Fruit fly (Drosophila melanogaster): ENCODE data around the gene CG14609.

The CG14609 gene

DNA sequence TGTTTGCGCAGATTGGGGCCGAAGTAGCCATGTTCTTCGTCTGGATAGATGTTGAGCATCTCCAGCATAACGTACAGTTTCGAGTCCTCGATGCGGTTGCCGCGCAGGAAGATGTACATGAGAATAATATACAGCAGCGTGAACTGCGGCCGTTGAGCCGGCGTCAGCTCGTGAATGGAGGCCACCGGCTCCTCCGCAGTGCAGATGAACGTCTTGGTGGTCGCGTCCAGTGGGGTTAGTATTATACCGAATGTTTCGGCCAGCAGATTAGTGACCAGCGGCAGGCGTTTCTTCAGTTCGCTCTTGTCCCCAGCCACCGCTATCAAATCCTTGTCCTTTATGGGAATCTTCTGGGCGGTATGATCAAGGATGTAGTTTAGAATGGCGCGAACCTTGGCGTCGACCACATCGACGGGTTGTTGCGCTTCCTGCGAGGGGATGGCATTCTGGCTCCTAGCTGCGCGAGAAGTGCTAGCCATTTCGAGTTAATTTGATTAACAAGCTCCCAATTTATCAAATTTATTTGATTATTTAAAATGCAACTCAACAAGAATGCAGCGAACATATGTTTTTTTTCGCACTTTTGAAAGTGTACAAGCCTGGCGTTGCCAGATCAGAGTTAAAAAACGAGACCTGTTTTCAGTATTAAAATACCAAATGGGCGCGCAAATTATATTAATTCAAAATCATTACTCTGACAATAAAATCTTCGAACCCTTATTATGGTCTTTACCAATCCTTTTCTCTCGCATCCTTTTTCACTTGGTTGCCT is 46.0 kb upstream of the CG14609 start, which contains the start of gene MAGE (continued):
- TF ChIP-seq jumu (GFP tag; optimal IDR thresholded peaks at IDR 0.05): no peak
- TF ChIP-seq ewg (GFP tag; optimal IDR thresholded peaks at IDR 0.05): no peak
- no peak for TF ChIP-seq CG3838 (GFP tag; optimal IDR thresholded peaks at IDR 0.05)
- TF ChIP-seq sim (GFP tag; IDR thresholded peaks at IDR 0.05): no peak
- no peak for TF ChIP-seq CG32767 (GFP tag; IDR thresholded peaks at IDR 0.05)
- no peak for TF ChIP-seq sc (optimal IDR thresholded peaks at IDR 0.05)
- no peak for TF ChIP-seq sc (GFP tag; optimal IDR thresholded peaks at IDR 0.05)
- peak; percentile 69 for TF ChIP-seq sens (GFP tag)
- no peak for TF ChIP-seq slbo (GFP tag; IDR thresholded peaks at IDR 0.05)
- TF ChIP-seq wdn (GFP tag; IDR thresholded peaks at IDR 0.05): no peak
- TF ChIP-seq prd (optimal IDR thresholded peaks at IDR 0.05): no peak
- no peak for TF ChIP-seq prd (GFP tag; IDR thresholded peaks at IDR 0.05)
- TF ChIP-seq CG10543 (GFP tag; optimal IDR thresholded peaks at IDR 0.05): no peak
- no peak for TF ChIP-seq NfI (GFP tag; optimal IDR thresholded peaks at IDR 0.05)
- TF ChIP-seq Fer3 (tag; optimal IDR thresholded peaks at IDR 0.05): no peak
- no peak for TF ChIP-seq Gug (GFP tag; IDR thresholded peaks at IDR 0.05)
- TF ChIP-seq tap (tag; optimal IDR thresholded peaks at IDR 0.05): no peak
- TF ChIP-seq ssp (GFP tag; IDR thresholded peaks at IDR 0.05): no peak
- TF ChIP-seq CG11504 (tag; optimal IDR thresholded peaks at IDR 0.05): no peak
- TF ChIP-seq bbx (GFP tag; IDR thresholded peaks at IDR 0.05; ENCODE audit: partially characterized antibody): no peak
- TF ChIP-seq so (GFP tag; IDR thresholded peaks at IDR 0.05): no peak

DNA sequence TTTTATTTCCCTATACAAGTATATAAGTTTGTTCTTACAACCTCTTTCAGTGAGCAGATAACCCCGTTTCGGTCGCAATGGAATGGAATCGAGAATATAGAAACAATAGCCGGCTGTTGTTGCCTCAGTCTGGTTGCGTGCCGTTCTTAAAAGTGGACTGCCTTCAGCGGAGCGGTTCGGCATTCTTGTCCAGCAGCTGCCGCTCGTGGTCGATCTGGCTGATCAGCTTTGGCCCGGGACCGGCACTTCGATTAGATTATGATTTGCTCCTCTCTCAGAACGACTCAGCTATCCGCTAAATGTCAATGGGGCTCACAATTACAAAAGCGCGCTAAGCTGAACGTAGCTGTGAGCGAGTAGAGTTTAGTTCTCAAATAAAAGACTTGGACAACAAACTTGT is 43.7 kb upstream of the CG14609 start:
- TF ChIP-seq sd (tag; optimal IDR thresholded peaks at IDR 0.05) (peak; percentile 67), chinmo (GFP tag; IDR thresholded peaks at IDR 0.05; ENCODE audit: partially characterized antibody) (peak; percentile 69; the same call in 2 of the 4 replicates), sqz (GFP tag; optimal IDR thresholded peaks at IDR 0.05) (no peak), so (GFP tag; IDR thresholded peaks at IDR 0.05) (no peak), CG13894 (tag; optimal IDR thresholded peaks at IDR 0.05) (peak; percentile 33), CG12769 (tag; optimal IDR thresholded peaks at IDR 0.05) (peak; percentile 43), Med (GFP tag) (peak; percentile 30), lab (GFP tag; optimal IDR thresholded peaks at IDR 0.05) (no peak), CG9932 (GFP tag; IDR thresholded peaks at IDR 0.05) (peak; percentile 32)

DNA sequence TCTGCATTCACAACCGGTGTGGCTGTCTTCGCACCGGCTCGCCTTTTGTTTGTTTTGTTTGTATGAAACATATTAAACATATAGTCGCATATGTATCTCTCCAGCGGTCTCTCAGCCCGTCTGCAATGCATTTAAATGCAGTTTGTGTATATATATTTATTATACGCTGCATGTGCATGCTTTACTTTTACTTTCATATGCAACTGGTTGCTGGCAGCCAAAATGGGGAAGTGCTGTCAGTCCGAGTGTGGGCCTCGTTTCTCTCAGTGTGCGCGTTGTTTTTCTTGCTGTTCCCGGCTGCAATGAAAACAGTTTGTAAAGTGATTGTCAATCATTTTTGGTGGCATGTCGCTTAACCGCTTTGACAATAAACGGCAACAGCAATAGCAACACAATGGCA is 41.2 kb upstream of the CG14609 start:
- peak; percentile 19 for TF ChIP-seq kni (GFP tag; optimal IDR thresholded peaks at IDR 0.05)
- peak; percentile 96 for TF ChIP-seq Blimp-1 (GFP tag; optimal IDR thresholded peaks at IDR 0.05)
- TF ChIP-seq NC2β (GFP tag; optimal IDR thresholded peaks at IDR 0.05): no peak
- TF ChIP-seq CG4730 (GFP tag; IDR thresholded peaks at IDR 0.05): no peak
- TF ChIP-seq usp (GFP tag; optimal IDR thresholded peaks at IDR 0.05): no peak
- no peak for TF ChIP-seq jing (GFP tag; optimal IDR thresholded peaks at IDR 0.05)
- peak; percentile 32 for TF ChIP-seq Ets65A (GFP tag)
- TF ChIP-seq zf30C (GFP tag; optimal IDR thresholded peaks at IDR 0.05): peak; percentile 13
- TF ChIP-seq Stat92E (GFP tag; optimal IDR thresholded peaks at IDR 0.05): no peak
- TF ChIP-seq dpn (GFP tag; optimal IDR thresholded peaks at IDR 0.05): no peak
- no peak for TF ChIP-seq CTCF (GFP tag; optimal IDR thresholded peaks at IDR 0.05)
- no peak for TF ChIP-seq CG12659 (GFP tag; optimal IDR thresholded peaks at IDR 0.05)
- no peak for TF ChIP-seq fd96Cb (tag; optimal IDR thresholded peaks at IDR 0.05)
- no peak for TF ChIP-seq CG3838 (GFP tag; optimal IDR thresholded peaks at IDR 0.05)
- no peak for TF ChIP-seq tll (GFP tag; optimal IDR thresholded peaks at IDR 0.05)
- TF ChIP-seq Med (GFP tag): peak; percentile 44
- no peak for TF ChIP-seq nerfin-1 (tag; optimal IDR thresholded peaks at IDR 0.05)
- no peak for TF ChIP-seq CG10959 (GFP tag; IDR thresholded peaks at IDR 0.05)
- no peak for TF ChIP-seq CG2678 (tag; optimal IDR thresholded peaks at IDR 0.05)
- no peak for TF ChIP-seq da (GFP tag; optimal IDR thresholded peaks at IDR 0.05)

Measured in whole organism, embryonic.